Worm (Caenorhabditis elegans): ENCODE measurements around the gene B0280.7.
A peak's percentile ranks its signal among the peaks of the same experiment; 100 is the strongest.
"Not testable (repeated sequence)": the region's sequence is repeated elsewhere in the genome, so short reads cannot be mapped to it uniquely, and the experiment has no call there.

The B0280.7 gene

ce11 chrIII:7146341-7146740 lies 34.6 kb upstream of the B0280.7 start:
- TF ChIP-seq med-1 (GFP tag; optimal IDR thresholded peaks at IDR 0.05; ENCODE audit: insufficient read depth) (no peak), T22C8.4 (GFP tag; IDR thresholded peaks at IDR 0.05) (no peak), ref-1 (GFP tag; conservative IDR thresholded peaks at IDR 0.05) (no peak), cog-1 (tag; optimal IDR thresholded peaks at IDR 0.05) (no peak), ztf-23 (GFP tag; IDR thresholded peaks at IDR 0.05) (no peak), tab-1 (GFP tag; IDR thresholded peaks at IDR 0.05) (no peak), ztf-29 (GFP tag; IDR thresholded peaks at IDR 0.05) (no peak), klf-2 (GFP tag; conservative IDR thresholded peaks at IDR 0.05) (no peak), flt-1 (GFP tag; IDR thresholded peaks at IDR 0.05) (no peak)

ce11 chrIII:7144749-7145148 lies 33.1 kb upstream of the B0280.7 start, which contains the start of gene glr-2:
Gene glr-2, minus strand, starts transcription at chrIII:7144959.
- TF ChIP-seq med-1 (GFP tag; optimal IDR thresholded peaks at IDR 0.05; ENCODE audit: insufficient read depth) (no peak), ztf-23 (GFP tag; IDR thresholded peaks at IDR 0.05) (0 out of 2 replicates have a peak, but pooled peaks have one; percentile 48), ztf-29 (GFP tag; IDR thresholded peaks at IDR 0.05) (no peak), ref-1 (GFP tag; conservative IDR thresholded peaks at IDR 0.05) (no peak), T22C8.4 (GFP tag; IDR thresholded peaks at IDR 0.05) (no peak), flt-1 (GFP tag; IDR thresholded peaks at IDR 0.05) (no peak)

- TF ChIP-seq klf-2 (GFP tag; conservative IDR thresholded peaks at IDR 0.05) (no peak), ztf-23 (GFP tag; IDR thresholded peaks at IDR 0.05) (no peak), flt-1 (GFP tag; IDR thresholded peaks at IDR 0.05) (no peak), cog-1 (tag; optimal IDR thresholded peaks at IDR 0.05) (no peak), med-1 (GFP tag; optimal IDR thresholded peaks at IDR 0.05; ENCODE audit: insufficient read depth) (no peak), ztf-29 (GFP tag; IDR thresholded peaks at IDR 0.05) (no peak), tab-1 (GFP tag; IDR thresholded peaks at IDR 0.05) (no peak), ref-1 (GFP tag; conservative IDR thresholded peaks at IDR 0.05) (no peak), T22C8.4 (GFP tag; IDR thresholded peaks at IDR 0.05) (no peak)
Observed at ce11 chrIII:7142172-7142601, 30.5 kb upstream of the B0280.7 start.

- TF ChIP-seq ref-1 (GFP tag; conservative IDR thresholded peaks at IDR 0.05) (no peak), cog-1 (tag; optimal IDR thresholded peaks at IDR 0.05) (no peak), flt-1 (GFP tag; IDR thresholded peaks at IDR 0.05) (no peak), T22C8.4 (GFP tag; IDR thresholded peaks at IDR 0.05) (no peak), ztf-29 (GFP tag; IDR thresholded peaks at IDR 0.05) (no peak), klf-2 (GFP tag; conservative IDR thresholded peaks at IDR 0.05) (no peak), med-1 (GFP tag; optimal IDR thresholded peaks at IDR 0.05; ENCODE audit: insufficient read depth) (no peak), tab-1 (GFP tag; IDR thresholded peaks at IDR 0.05) (no peak), ztf-23 (GFP tag; IDR thresholded peaks at IDR 0.05) (no peak)
Observed at ce11 chrIII:7141285-7141715, 29.6 kb upstream of the B0280.7 start.

- TF ChIP-seq ztf-23 (GFP tag; IDR thresholded peaks at IDR 0.05) = no peak
- TF ChIP-seq flt-1 (GFP tag; IDR thresholded peaks at IDR 0.05) = peak; percentile 63; the same call in 1 of the 2 replicates
- no peak for TF ChIP-seq ztf-29 (GFP tag; IDR thresholded peaks at IDR 0.05)
Observed at ce11 chrIII:7140228-7140710, 28.6 kb upstream of the B0280.7 start.

- TF ChIP-seq ref-1 (GFP tag; conservative IDR thresholded peaks at IDR 0.05) (no peak), flt-1 (GFP tag; IDR thresholded peaks at IDR 0.05) (no peak), tab-1 (GFP tag; IDR thresholded peaks at IDR 0.05) (no peak), ztf-23 (GFP tag; IDR thresholded peaks at IDR 0.05) (no peak), T22C8.4 (GFP tag; IDR thresholded peaks at IDR 0.05) (no peak), cog-1 (tag; optimal IDR thresholded peaks at IDR 0.05) (no peak), klf-2 (GFP tag; conservative IDR thresholded peaks at IDR 0.05) (no peak)
Observed at ce11 chrIII:7138178-7138577, 26.5 kb upstream of the B0280.7 start, which contains the start of gene B0280.11. Gene B0280.11, minus strand, starts transcription at chrIII:7138278.

- TF ChIP-seq med-1 (GFP tag; optimal IDR thresholded peaks at IDR 0.05; ENCODE audit: insufficient read depth) = no peak
- no peak for TF ChIP-seq T22C8.4 (GFP tag; IDR thresholded peaks at IDR 0.05)
- no peak for TF ChIP-seq klf-2 (GFP tag; conservative IDR thresholded peaks at IDR 0.05)
- no peak for TF ChIP-seq flt-1 (GFP tag; IDR thresholded peaks at IDR 0.05)
- TF ChIP-seq ztf-23 (GFP tag; IDR thresholded peaks at IDR 0.05) = no peak
- TF ChIP-seq ztf-29 (GFP tag; IDR thresholded peaks at IDR 0.05) = no peak
Observed at ce11 chrIII:7136015-7136414, 24.3 kb upstream of the B0280.7 start, which contains the start of gene B0280.17. Gene B0280.17, minus strand, starts transcription at chrIII:7136115.

- TF ChIP-seq klf-2 (GFP tag; conservative IDR thresholded peaks at IDR 0.05) (no peak), tab-1 (GFP tag; IDR thresholded peaks at IDR 0.05) (no peak), cog-1 (tag; optimal IDR thresholded peaks at IDR 0.05) (no peak)
Observed at ce11 chrIII:7133559-7133958, 21.9 kb upstream of the B0280.7 start, which contains the start of the genes pot-1 and ggtb-1. Gene pot-1, minus strand, starts transcription at chrIII:7133678. Gene ggtb-1, plus strand, starts transcription at chrIII:7133766.

ce11 chrIII:7128601-7129000 lies 16.9 kb upstream of the B0280.7 start, which contains the start of gene viro-2:
Gene viro-2, plus strand, starts transcription at chrIII:7128901.
- TF ChIP-seq ref-1 (GFP tag; conservative IDR thresholded peaks at IDR 0.05); tab-1 (GFP tag; IDR thresholded peaks at IDR 0.05); klf-2 (GFP tag; conservative IDR thresholded peaks at IDR 0.05): not testable (repeated sequence)

ce11 chrIII:7124364-7124763 lies 12.7 kb upstream of the B0280.7 start, which contains the start of gene B0280.2:
Gene B0280.2, plus strand, starts transcription at chrIII:7124664.
- no peak for TF ChIP-seq tab-1 (GFP tag; IDR thresholded peaks at IDR 0.05)
- no peak for TF ChIP-seq ztf-23 (GFP tag; IDR thresholded peaks at IDR 0.05)
- TF ChIP-seq cog-1 (tag; optimal IDR thresholded peaks at IDR 0.05) = no peak
- TF ChIP-seq ref-1 (GFP tag; conservative IDR thresholded peaks at IDR 0.05) = no peak
- TF ChIP-seq T22C8.4 (GFP tag; IDR thresholded peaks at IDR 0.05) = no peak
- TF ChIP-seq flt-1 (GFP tag; IDR thresholded peaks at IDR 0.05) = no peak
- no peak for TF ChIP-seq med-1 (GFP tag; optimal IDR thresholded peaks at IDR 0.05; ENCODE audit: insufficient read depth)
- TF ChIP-seq ztf-29 (GFP tag; IDR thresholded peaks at IDR 0.05) = no peak
- no peak for TF ChIP-seq klf-2 (GFP tag; conservative IDR thresholded peaks at IDR 0.05)
